Worm (Caenorhabditis elegans) whole organism, L4 larva: ENCODE results near the gene C07D8.6.
A peak's percentile ranks its signal among the peaks of the same experiment; 100 is the strongest.

ENCODE experiments used
- F10B5.3 ChIP-seq: sonication (generic microtip); optimal IDR thresholded peaks from 2 replicates; lab custom pipeline; 2016; ENCODE audit warnings: mild to moderate bottlenecking, missing genetic modification characterization, missing compliant biosample characterization
- F49E8.2 ChIP-seq: sonication (generic microtip); optimal IDR thresholded peaks from 2 replicates; lab custom pipeline; 2016; ENCODE audit warnings: missing compliant biosample characterization, mild to moderate bottlenecking, missing genetic modification characterization, borderline replicate concordance
- T20F7.1 ChIP-seq: fragments of 200-800 bp; sonication (Bioruptor generic); optimal IDR thresholded peaks from 2 replicates; lab custom pipeline; 2018; ENCODE audit warnings: mild to moderate bottlenecking, missing genetic modification characterization, missing compliant biosample characterization
- T26A8.4 ChIP-seq: fragments of 200-800 bp; sonication (Bioruptor generic); IDR thresholded peaks from 2 replicates; pipeline ENCODE4 v1.3.6; 2022; ENCODE audit warnings: missing genetic modification characterization, missing compliant biosample characterization
- Y105C5A.15 ChIP-seq: fragments of 200-800 bp; sonication (Bioruptor generic); IDR thresholded peaks from 2 replicates; pipeline ENCODE4 v1.3.6; 2022; ENCODE audit warnings: missing genetic modification characterization, missing compliant biosample characterization
- Y5F2A.4 ChIP-seq: fragments of 200-800 bp; sonication (Bioruptor generic); optimal IDR thresholded peaks from 2 replicates; lab custom pipeline; 2018; ENCODE audit warnings: mild to moderate bottlenecking, missing genetic modification characterization, missing compliant biosample characterization
- aha-1 ChIP-seq: fragments of 150-350 bp; peaks from one replicate; lab custom pipeline; 2014; ENCODE audit warnings: missing biosample characterization, missing genetic modification characterization
- ama-1 ChIP-seq: fragments of 150-350 bp; optimal IDR thresholded peaks from 2 replicates; lab custom pipeline; 2014; ENCODE audit warnings: inconsistent platforms, mixed read lengths
- arid-1 ChIP-seq: fragments of 200-800 bp; sonication (Bioruptor generic); conservative IDR thresholded peaks from 2 replicates; pipeline ENCODE4 v1.3.6; 2022; ENCODE audit warnings: missing genetic modification reagents, missing genetic modification characterization, missing compliant biosample characterization
- attf-4 ChIP-seq: sonication (generic microtip); optimal IDR thresholded peaks from 3 replicates; lab custom pipeline; 2017; ENCODE audit warnings: missing biosample characterization, missing genetic modification characterization
- ceh-20 ChIP-seq: fragments of 200-800 bp; sonication (Bioruptor generic); IDR thresholded peaks from 2 replicates; pipeline ENCODE4 v1.3.6; 2022; ENCODE audit warnings: missing genetic modification reagents, missing genetic modification characterization, missing compliant biosample characterization
- ceh-32 ChIP-seq: sonication (generic microtip); optimal IDR thresholded peaks from 2 replicates; lab custom pipeline; 2016; ENCODE audit warnings: mild to moderate bottlenecking, missing genetic modification characterization, missing compliant biosample characterization; ENCODE audit not compliant: poor library complexity
- ceh-62 ChIP-seq: sonication (generic microtip); optimal IDR thresholded peaks from 2 replicates; lab custom pipeline; 2017; ENCODE audit warnings: missing biosample characterization, missing genetic modification characterization
- ceh-82 ChIP-seq: sonication (generic microtip); optimal IDR thresholded peaks from 2 replicates; lab custom pipeline; 2017; ENCODE audit warnings: missing biosample characterization, missing genetic modification characterization
- daf-8 ChIP-seq: fragments of 200-800 bp; sonication (Bioruptor generic); IDR thresholded peaks from 2 replicates; pipeline ENCODE4 v1.3.6; 2022; ENCODE audit warnings: missing genetic modification characterization, missing compliant biosample characterization
- dmd-8 ChIP-seq: fragments of 200-800 bp; sonication (Bioruptor generic); IDR thresholded peaks from 2 replicates; pipeline ENCODE4 v1.3.6; 2022; ENCODE audit warnings: missing genetic modification characterization, missing compliant biosample characterization
- dpl-1 ChIP-seq: fragments of 150-350 bp; optimal IDR thresholded peaks from 2 replicates; lab custom pipeline; 2014; ENCODE audit warnings: missing biosample characterization, missing genetic modification reagents, missing genetic modification characterization
- egl-27 ChIP-seq: sonication (generic microtip); optimal IDR thresholded peaks from 3 replicates; lab custom pipeline; 2017; ENCODE audit warnings: missing biosample characterization, missing genetic modification reagents, missing genetic modification characterization
- fos-1 ChIP-seq: fragments of 150-350 bp; optimal IDR thresholded peaks from 2 replicates; lab custom pipeline; 2014; ENCODE audit warnings: missing biosample characterization, missing genetic modification characterization
- gei-8 ChIP-seq: fragments of 200-800 bp; sonication (Bioruptor generic); optimal IDR thresholded peaks from 2 replicates; lab custom pipeline; 2018; ENCODE audit warnings: mild to moderate bottlenecking, missing genetic modification characterization, missing compliant biosample characterization
- hif-1 ChIP-seq, 2 experiments: sonication (generic microtip); optimal IDR thresholded peaks; 2 replicates each; lab custom pipeline; 2016 to 2017; ENCODE audit warnings: missing compliant biosample characterization in 2 of 2, missing genetic modification characterization in 2 of 2, missing genetic modification reagents in 2 of 2, missing genotype in 2 of 2, mild to moderate bottlenecking in 1 of 2
- lim-7 ChIP-seq: fragments of 200-800 bp; sonication (Bioruptor generic); IDR thresholded peaks from 2 replicates; pipeline ENCODE4 v1.3.6; 2022; ENCODE audit warnings: missing genetic modification characterization, missing compliant biosample characterization
- lin-15B ChIP-seq: fragments of 150-350 bp; sonication (generic microtip); optimal IDR thresholded peaks from 3 replicates; lab custom pipeline; 2014; ENCODE audit warnings: missing biosample characterization, missing genetic modification characterization
- lin-29 ChIP-seq: fragments of 200-800 bp; sonication (Bioruptor generic); IDR thresholded peaks from 2 replicates; pipeline ENCODE4 v1.3.6; 2022; ENCODE audit warnings: missing genetic modification reagents, missing genetic modification characterization, missing compliant biosample characterization
- lsy-2 ChIP-seq, 2 experiments: fragments of 150-350 bp in 1 of 2; sonication (generic microtip) in 1 of 2; optimal IDR thresholded peaks; 2 replicates each; lab custom pipeline; 2014 to 2017; ENCODE audit warnings: missing biosample characterization in 2 of 2, missing genetic modification characterization in 2 of 2
- mdl-1 ChIP-seq, 2 experiments: fragments of 150-350 bp in 1 of 2; sonication (generic microtip) in 1 of 2; optimal IDR thresholded peaks; 2 replicates each; lab custom pipeline; 2014 to 2017; ENCODE audit warnings: missing biosample characterization in 2 of 2, missing genetic modification characterization in 2 of 2
- mdt-29 ChIP-seq: fragments of 200-800 bp; sonication (Bioruptor generic); IDR thresholded peaks from 2 replicates; pipeline ENCODE4 v1.3.6; 2022; ENCODE audit warnings: missing genetic modification reagents, missing genetic modification characterization, missing compliant biosample characterization
- mep-1 ChIP-seq: fragments of 150-350 bp; sonication (generic microtip); optimal IDR thresholded peaks from 3 replicates; lab custom pipeline; 2014; ENCODE audit warnings: missing biosample characterization, missing genetic modification characterization
- mes-2 ChIP-seq: sonication (generic microtip); optimal IDR thresholded peaks from 2 replicates; lab custom pipeline; 2016; ENCODE audit warnings: missing genotype, mild to moderate bottlenecking, missing genetic modification characterization, missing compliant biosample characterization; ENCODE audit not compliant: poor library complexity, severe bottlenecking
- mxl-2 ChIP-seq: fragments of 200-800 bp; sonication (Bioruptor generic); conservative IDR thresholded peaks from 2 replicates; pipeline ENCODE4 v1.3.6; 2022; ENCODE audit warnings: missing genetic modification reagents, missing genetic modification characterization, missing compliant biosample characterization
- mxl-3 ChIP-seq: fragments of 200-800 bp; sonication (Bioruptor generic); optimal IDR thresholded peaks from 2 replicates; lab custom pipeline; 2018; ENCODE audit warnings: mild to moderate bottlenecking, missing genetic modification characterization, missing compliant biosample characterization
- nhr-102 ChIP-seq: sonication (generic microtip); optimal IDR thresholded peaks from 2 replicates; lab custom pipeline; 2016; ENCODE audit warnings: mild to moderate bottlenecking, missing genetic modification characterization, moderate library complexity, missing compliant biosample characterization
- nhr-28 ChIP-seq: fragments of 150-350 bp; optimal IDR thresholded peaks from 2 replicates; lab custom pipeline; 2014; ENCODE audit warnings: missing biosample characterization, missing genetic modification characterization
- nhr-41 ChIP-seq: fragments of 200-800 bp; sonication (Bioruptor generic); IDR thresholded peaks from 2 replicates; pipeline ENCODE4 v1.3.6; 2022; ENCODE audit warnings: missing genetic modification reagents, missing genetic modification characterization, missing compliant biosample characterization
- nhr-48 ChIP-seq: sonication (generic microtip); optimal IDR thresholded peaks from 2 replicates; lab custom pipeline; 2016; ENCODE audit warnings: mild to moderate bottlenecking, missing genetic modification characterization, missing compliant biosample characterization
- nhr-6 ChIP-seq: fragments of 150-350 bp; optimal IDR thresholded peaks from 2 replicates; lab custom pipeline; 2014; ENCODE audit warnings: missing biosample characterization, missing genetic modification characterization
- nhr-77 ChIP-seq: fragments of 150-350 bp; optimal IDR thresholded peaks from 2 replicates; lab custom pipeline; 2014; ENCODE audit warnings: missing biosample characterization, missing genetic modification characterization
- pha-4 ChIP-seq, 2 experiments: fragments of 150-350 bp in 1 of 2; fragments of 200-800 bp in 1 of 2; sonication (Bioruptor generic) in 1 of 2; IDR thresholded peaks in 1 of 2; optimal IDR thresholded peaks in 1 of 2; 2 replicates each; pipeline versions ENCODE4 v1.3.6 to Lab custom; 2014 to 2022; ENCODE audit warnings: missing genetic modification characterization in 2 of 2, missing genetic modification reagents in 2 of 2, missing biosample characterization in 1 of 2, missing compliant biosample characterization in 1 of 2
- php-3 ChIP-seq: fragments of 200-800 bp; sonication (Bioruptor generic); IDR thresholded peaks from 2 replicates; pipeline ENCODE4 v1.3.6; 2022; ENCODE audit warnings: missing genetic modification reagents, missing genetic modification characterization, missing compliant biosample characterization
- saeg-2 ChIP-seq: fragments of 200-800 bp; sonication (Bioruptor generic); IDR thresholded peaks from 2 replicates; pipeline ENCODE4 v1.3.6; 2022; ENCODE audit warnings: missing genetic modification reagents, missing genetic modification characterization, missing compliant biosample characterization
- set-16 ChIP-seq: fragments of 200-800 bp; sonication (Bioruptor generic); IDR thresholded peaks from 2 replicates; pipeline ENCODE4 v1.3.6; 2022; ENCODE audit warnings: missing genetic modification reagents, missing genetic modification characterization, missing compliant biosample characterization
- snpc-4 ChIP-seq: fragments of 150-350 bp; optimal IDR thresholded peaks from 2 replicates; lab custom pipeline; 2014; ENCODE audit warnings: missing biosample characterization, missing genetic modification characterization
- spr-1 ChIP-seq: sonication (generic microtip); optimal IDR thresholded peaks from 2 replicates; lab custom pipeline; 2016; ENCODE audit warnings: mild to moderate bottlenecking, missing genetic modification characterization, missing compliant biosample characterization
- spr-3 ChIP-seq: fragments of 200-800 bp; sonication (Bioruptor generic); optimal IDR thresholded peaks from 2 replicates; lab custom pipeline; 2018; ENCODE audit warnings: mild to moderate bottlenecking, missing genetic modification characterization, missing compliant biosample characterization
- tra-1 ChIP-seq: fragments of 200-800 bp; sonication (Bioruptor generic); IDR thresholded peaks from 2 replicates; pipeline ENCODE4 v1.3.6; 2022; ENCODE audit warnings: missing genetic modification reagents, missing genetic modification characterization, missing compliant biosample characterization
- unc-130 ChIP-seq: sonication (generic microtip); optimal IDR thresholded peaks from 2 replicates; lab custom pipeline; 2016; ENCODE audit warnings: missing genetic modification reagents, missing genetic modification characterization, missing compliant biosample characterization
- vab-7 ChIP-seq: fragments of 200-800 bp; sonication (Bioruptor generic); IDR thresholded peaks from 2 replicates; pipeline ENCODE4 v1.3.6; 2022; ENCODE audit warnings: missing genetic modification reagents, missing genetic modification characterization, missing compliant biosample characterization
- zag-1 ChIP-seq: fragments of 150-350 bp; optimal IDR thresholded peaks from 2 replicates; lab custom pipeline; 2014; ENCODE audit warnings: missing biosample characterization, missing genetic modification characterization
- zfp-2 ChIP-seq: sonication (generic microtip); optimal IDR thresholded peaks from 2 replicates; lab custom pipeline; 2016; ENCODE audit warnings: mild to moderate bottlenecking, missing genetic modification characterization, missing compliant biosample characterization
- zip-11 ChIP-seq: fragments of 200-800 bp; sonication (Bioruptor generic); IDR thresholded peaks from 2 replicates; pipeline ENCODE4 v1.3.6; 2022; ENCODE audit warnings: missing genetic modification characterization, missing compliant biosample characterization
- ztf-7 ChIP-seq: fragments of 150-350 bp; optimal IDR thresholded peaks from 2 replicates; lab custom pipeline; 2014; ENCODE audit warnings: missing biosample characterization, missing genetic modification characterization

C07D8.6 gene

DNA sequence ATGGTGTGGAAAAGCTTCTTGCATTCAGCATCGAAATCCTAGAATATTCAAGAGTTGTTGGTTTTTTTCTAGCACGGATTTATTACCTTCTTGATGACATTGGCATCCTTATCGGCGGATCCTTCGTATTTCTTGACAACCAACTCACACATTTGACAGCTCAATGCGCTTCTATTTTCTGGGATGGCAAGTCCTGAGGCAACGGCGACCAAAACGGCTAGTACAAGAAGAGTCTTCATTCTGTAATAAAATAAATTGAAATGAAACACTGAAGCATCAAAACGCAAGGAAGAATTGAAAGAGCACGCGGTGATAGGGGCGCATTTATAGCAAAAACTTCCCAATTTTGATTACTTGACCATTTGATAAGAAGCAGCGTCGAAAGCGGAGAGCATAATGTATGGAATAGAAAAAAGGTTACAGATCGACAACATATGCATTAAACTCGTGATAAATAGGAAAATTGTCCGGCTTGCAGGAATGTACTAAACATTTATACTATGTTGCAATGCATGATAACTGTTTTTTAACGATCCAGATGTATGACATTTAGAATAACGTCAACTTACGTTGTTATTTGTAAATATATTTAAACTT, 21.1 kb upstream of the C07D8.6 start, which contains the start of gene spp-5 (continued):
- TF ChIP-seq egl-27 (no peak), mep-1 (tag; lab: Kevin White, UChicago) (peak; percentile 19), fos-1 (no peak), gei-8 (GFP tag; lab: Kevin White, UChicago) (no peak), nhr-48 (tag; lab: Kevin White, UChicago) (peak; percentile 23), vab-7 (GFP tag; lab: Robert Waterston, UW) (no peak), mdl-1 (tag; optimal IDR thresholded peaks at IDR 0.05; lab: Kevin White, UChicago) (peak in 1 of 2 experiments; percentile 67), nhr-28 (tag; lab: Kevin White, UChicago) (peak; percentile 77), zfp-2 (no peak), mxl-3 (GFP tag; lab: Kevin White, UChicago) (peak; percentile 77), mdt-29 (GFP tag; lab: Robert Waterston, UW) (no peak), ama-1 (lab: Kevin White, UChicago) (peak; percentile 79), pha-4 (GFP tag; IDR thresholded peaks at IDR 0.05; lab: Robert Waterston, UW) (no peak), pha-4 (tag; optimal IDR thresholded peaks at IDR 0.05; lab: Kevin White, UChicago) (no peak), daf-8 (GFP tag; lab: Robert Waterston, UW) (no peak), mes-2 (tag; lab: Kevin White, UChicago) (peak; percentile 32), spr-3 (GFP tag; lab: Kevin White, UChicago) (no peak), arid-1 (GFP tag; lab: Robert Waterston, UW) (no peak), ceh-20 (GFP tag; lab: Robert Waterston, UW) (no peak), snpc-4 (no peak), ztf-7 (tag; lab: Kevin White, UChicago) (no peak), lim-7 (GFP tag; lab: Robert Waterston, UW) (no peak), T20F7.1 (GFP tag; lab: Kevin White, UChicago) (peak; percentile 55), ceh-82 (no peak), zip-11 (GFP tag; lab: Robert Waterston, UW) (no peak), hif-1 (tag; optimal IDR thresholded peaks at IDR 0.05; lab: Kevin White, UChicago) (no peak), nhr-41 (no peak), T26A8.4 (GFP tag; lab: Robert Waterston, UW) (0 out of 2 replicates have a peak, but pooled peaks have one; percentile 9), nhr-102 (tag; lab: Kevin White, UChicago) (peak; percentile 39), unc-130 (no peak), zag-1 (no peak), nhr-6 (tag; lab: Kevin White, UChicago) (no peak), lin-29 (no peak), tra-1 (peak; percentile 83), Y105C5A.15 (GFP tag; lab: Robert Waterston, UW) (no peak), Y5F2A.4 (no peak), lin-15B (tag; lab: Kevin White, UChicago) (no peak), F10B5.3 (tag; lab: Kevin White, UChicago) (no peak), lsy-2 (tag; optimal IDR thresholded peaks at IDR 0.05; lab: Kevin White, UChicago) (no peak), spr-1 (tag; lab: Kevin White, UChicago) (no peak), php-3 (GFP tag; lab: Robert Waterston, UW) (peak; percentile 90), aha-1 (tag; lab: Kevin White, UChicago) (peak; percentile 89), nhr-77 (peak; percentile 92), saeg-2 (GFP tag; lab: Robert Waterston, UW) (no peak), set-16 (GFP tag; lab: Robert Waterston, UW) (no peak), attf-4 (tag; lab: Kevin White, UChicago) (no peak), dpl-1 (GFP tag; lab: Kevin White, UChicago) (no peak), F49E8.2 (tag; lab: Kevin White, UChicago) (no peak), mxl-2 (GFP tag; lab: Robert Waterston, UW) (no peak), ceh-62 (tag; lab: Kevin White, UChicago) (no peak), ceh-32 (tag; lab: Kevin White, UChicago) (no peak), dmd-8 (no peak)
